Worm (Caenorhabditis elegans) whole organism, young adult: Measurements from ENCODE around the gene F10C2.7.

Source experiments
- F23B12.7 ChIP-seq: sonication (generic microtip); optimal IDR thresholded peaks from 2 replicates; lab custom pipeline; 2017; ENCODE audit warnings: missing genetic modification characterization, mild to moderate bottlenecking, missing compliant biosample characterization, antibody characterized with exemption, moderate library complexity; ENCODE audit not compliant: insufficient read depth
- F37B4.10 ChIP-seq: fragments of 200-800 bp; sonication (Bioruptor generic); IDR thresholded peaks from 2 replicates; pipeline ENCODE4 v1.3.6; 2022; ENCODE audit warnings: missing genetic modification characterization, missing compliant biosample characterization
- aptf-3 ChIP-seq: fragments of 200-800 bp; sonication (Bioruptor generic); IDR thresholded peaks from 2 replicates; pipeline ENCODE4 v1.3.6; 2022; ENCODE audit warnings: missing genetic modification characterization, missing compliant biosample characterization
- attf-3 ChIP-seq: fragments of 200-800 bp; sonication (Bioruptor generic); conservative IDR thresholded peaks from 2 replicates; pipeline ENCODE4 v1.3.6; 2022; ENCODE audit warnings: missing genetic modification reagents, missing genetic modification characterization, missing compliant biosample characterization
- egrh-3 ChIP-seq: fragments of 200-800 bp; sonication (Bioruptor generic); IDR thresholded peaks from 2 replicates; pipeline ENCODE4 v1.3.6; 2022; ENCODE audit warnings: missing genetic modification reagents, missing genetic modification characterization, missing compliant biosample characterization
- madf-10 ChIP-seq: sonication (generic microtip); optimal IDR thresholded peaks from 2 replicates; lab custom pipeline; 2016; ENCODE audit warnings: mild to moderate bottlenecking, missing genetic modification characterization, missing compliant biosample characterization
- sea-2 ChIP-seq: fragments of 200-800 bp; sonication (Bioruptor generic); IDR thresholded peaks from 2 replicates; pipeline ENCODE4 v1.3.6; 2022; ENCODE audit warnings: missing genetic modification characterization, missing compliant biosample characterization
- snpc-4 ChIP-seq, 5 experiments: fragments of 150-350 bp in 1 of 5; sonication (generic microtip) in 4 of 5; optimal IDR thresholded peaks; 2 replicates each; lab custom pipeline; 2014 to 2018; ENCODE audit warnings: missing genetic modification characterization in 5 of 5, missing biosample characterization in 3 of 5, antibody characterized with exemption in 2 of 5, mild to moderate bottlenecking in 2 of 5, missing compliant biosample characterization in 2 of 5, missing genotype in 2 of 5, moderate library complexity in 2 of 5, missing genetic modification reagents in 1 of 5

- no peak for TF ChIP-seq egrh-3 (GFP tag; lab: Robert Waterston, UW)
- no peak for TF ChIP-seq sea-2 (GFP tag; lab: Robert Waterston, UW)
- no peak for TF ChIP-seq madf-10 (tag; lab: Kevin White, UChicago)
- no peak for TF ChIP-seq aptf-3 (GFP tag; lab: Robert Waterston, UW)
- no peak for TF ChIP-seq attf-3 (GFP tag; lab: Robert Waterston, UW)
- no peak for TF ChIP-seq snpc-4 (GFP tag; optimal IDR thresholded peaks at IDR 0.05; lab: Kevin White, UChicago)
- no peak for TF ChIP-seq snpc-4 (tag; optimal IDR thresholded peaks at IDR 0.05; lab: Kevin White, UChicago)
- TF ChIP-seq F37B4.10 (GFP tag; lab: Robert Waterston, UW), result no peak
- TF ChIP-seq F23B12.7 (tag; lab: Kevin White, UChicago), result no peak
These were observed 32.8 kb upstream of the F10C2.7 start for ce11 chrV:12020940-12021339.
